Fruit fly (Drosophila melanogaster): ENCODE measurements around the gene CG9356.

The CG9356 gene

dm6 chr3R:9370413-9370812 is 33.7 kb downstream of the CG9356 start (continued):
- TF ChIP-seq CG15269 (tag; optimal IDR thresholded peaks at IDR 0.05) (peak; percentile 81), ken (GFP tag; IDR thresholded peaks at IDR 0.05) (no peak), usp (GFP tag; optimal IDR thresholded peaks at IDR 0.05) (no peak), Oli (tag; optimal IDR thresholded peaks at IDR 0.05) (peak; percentile 32), odd (GFP tag; optimal IDR thresholded peaks at IDR 0.05) (peak; percentile 31), bab2 (GFP tag; optimal IDR thresholded peaks at IDR 0.05) (peak; percentile 17), amos (GFP tag; IDR thresholded peaks at IDR 0.05; ENCODE audit: partially characterized antibody) (no peak), CG7271 (tag; optimal IDR thresholded peaks at IDR 0.05) (no peak), jing (GFP tag; optimal IDR thresholded peaks at IDR 0.05) (no peak), Jarid2 (GFP tag; optimal IDR thresholded peaks at IDR 0.05) (no peak), bcd (GFP tag; optimal IDR thresholded peaks at IDR 0.05) (peak; percentile 37), cg (GFP tag; optimal IDR thresholded peaks at IDR 0.05) (no peak), bowl (GFP tag; IDR thresholded peaks at IDR 0.05) (no peak), tgo (GFP tag; IDR thresholded peaks at IDR 0.05) (peak; percentile 64; the same call in 2 of the 3 replicates), ATbp (GFP tag; optimal IDR thresholded peaks at IDR 0.05) (peak; percentile 2), CG4360 (GFP tag; IDR thresholded peaks at IDR 0.05) (no peak), insv (GFP tag; optimal IDR thresholded peaks at IDR 0.05) (no peak), Dip3 (GFP tag; optimal IDR thresholded peaks at IDR 0.05) (peak; percentile 52), CG15073 (GFP tag; optimal IDR thresholded peaks at IDR 0.05) (no peak), lab (GFP tag; optimal IDR thresholded peaks at IDR 0.05) (peak; percentile 73), sd (tag; optimal IDR thresholded peaks at IDR 0.05) (peak; percentile 53), gt (GFP tag; IDR thresholded peaks at IDR 0.05) (no peak), CG16779 (GFP tag; IDR thresholded peaks at IDR 0.05) (no peak), p53 (GFP tag; optimal IDR thresholded peaks at IDR 0.05) (no peak), Hr3 (GFP tag; optimal IDR thresholded peaks at IDR 0.05) (peak; percentile 44), D19B (GFP tag; optimal IDR thresholded peaks at IDR 0.05) (peak; percentile 34), jumu (GFP tag; optimal IDR thresholded peaks at IDR 0.05) (no peak), CG13775 (GFP tag; optimal IDR thresholded peaks at IDR 0.05) (peak; percentile 8), Opbp (GFP tag; IDR thresholded peaks at IDR 0.05; ENCODE audit: partially characterized antibody) (no peak), sima (GFP tag; optimal IDR thresholded peaks at IDR 0.05) (no peak), lmd (GFP tag; IDR thresholded peaks at IDR 0.05) (peak; percentile 70; the same call in 1 of the 2 replicates), CG14667 (GFP tag; IDR thresholded peaks at IDR 0.05) (0 out of 2 replicates have a peak, but pooled peaks have one; percentile 39), CG2120 (GFP tag; optimal IDR thresholded peaks at IDR 0.05) (peak; percentile 77), Fer1 (GFP tag; optimal IDR thresholded peaks at IDR 0.05) (peak; percentile 72), NFAT (GFP tag; IDR thresholded peaks at IDR 0.05) (peak; percentile 38; the same call in 1 of the 2 replicates), ci (GFP tag; IDR thresholded peaks at IDR 0.05) (0 out of 3 replicates have a peak, but pooled peaks have one; percentile 46), Camta (GFP tag; optimal IDR thresholded peaks at IDR 0.05) (peak; percentile 26), schlank (tag; optimal IDR thresholded peaks at IDR 0.05) (no peak), Xbp1 (GFP tag; optimal IDR thresholded peaks at IDR 0.05) (peak; percentile 62), fd96Cb (tag; optimal IDR thresholded peaks at IDR 0.05) (peak; percentile 40), Gug (GFP tag; IDR thresholded peaks at IDR 0.05) (0 out of 4 replicates have a peak, but pooled peaks have one; percentile 3), Mes4 (GFP tag; optimal IDR thresholded peaks at IDR 0.05) (no peak), CG34224 (GFP tag; IDR thresholded peaks at IDR 0.05; ENCODE audit: partially characterized antibody) (no peak), chif (GFP tag; optimal IDR thresholded peaks at IDR 0.05) (peak in 1 of 2 experiments; percentile 26), hth (optimal IDR thresholded peaks at IDR 0.05) (no peak), Dip2 (GFP tag; IDR thresholded peaks at IDR 0.05) (no peak), CG4820 (GFP tag; optimal IDR thresholded peaks at IDR 0.05) (no peak), CG30020 (tag; optimal IDR thresholded peaks at IDR 0.05) (no peak), Drgx (GFP tag; IDR thresholded peaks at IDR 0.05) (peak; percentile 44; the same call in 1 of the 2 replicates), E2f1 (GFP tag; IDR thresholded peaks at IDR 0.05) (peak; percentile 35; the same call in 1 of the 2 replicates), CG2875 (GFP tag; optimal IDR thresholded peaks at IDR 0.05) (no peak)

Measured in whole organism, embryonic.